Fruit fly (Drosophila melanogaster) whole organism, embryonic: ENCODE data around the gene CG18563.
A peak's percentile ranks its signal among the peaks of the same experiment; 100 is the strongest.

Source experiments
- CG12155 ChIP-seq: fragments of 200-800 bp; sonication (Bioruptor generic); optimal IDR thresholded peaks from 3 replicates; lab custom pipeline; 2016; ENCODE audit warnings: missing biosample characterization, missing genetic modification characterization
- CG12236 ChIP-seq: fragments of 200-800 bp; sonication (Bioruptor generic); optimal IDR thresholded peaks from 2 replicates; lab custom pipeline; 2016; ENCODE audit warnings: missing biosample characterization, missing genetic modification characterization
- CG12769 ChIP-seq: fragments of 200-800 bp; sonication (Bioruptor generic); optimal IDR thresholded peaks from 2 replicates; lab custom pipeline; 2019; ENCODE audit warnings: missing biosample characterization, mild to moderate bottlenecking, missing genetic modification characterization, moderate library complexity
- CG14050 ChIP-seq: fragments of 200-800 bp; sonication (Bioruptor generic); IDR thresholded peaks from 3 replicates; pipeline ENCODE4 v1.3.6; 2022; ENCODE audit warnings: missing biosample characterization, missing genetic modification characterization
- CG14710 ChIP-seq: fragments of 200-800 bp; sonication (Bioruptor generic); optimal IDR thresholded peaks from 3 replicates; lab custom pipeline; 2019; ENCODE audit warnings: missing biosample characterization, mild to moderate bottlenecking, missing genetic modification characterization, moderate library complexity
- CG1529 ChIP-seq: fragments of 200-800 bp; sonication (Bioruptor generic); optimal IDR thresholded peaks from 3 replicates; lab custom pipeline; 2018; ENCODE audit warnings: missing biosample characterization, missing genetic modification characterization
- CG16779 ChIP-seq: fragments of 200-800 bp; sonication (Bioruptor generic); IDR thresholded peaks from 2 replicates; pipeline ENCODE4 v1.3.6; 2022; ENCODE audit warnings: missing biosample characterization, missing genetic modification characterization
- CG18262 ChIP-seq: fragments of 200-800 bp; optimal IDR thresholded peaks from 3 replicates; lab custom pipeline; 2019; ENCODE audit warnings: missing biosample characterization, mild to moderate bottlenecking, missing genetic modification characterization, moderate library complexity
- CG31388 ChIP-seq: fragments of 200-800 bp; sonication (Bioruptor generic); optimal IDR thresholded peaks from 2 replicates; lab custom pipeline; 2016; ENCODE audit warnings: missing biosample characterization, missing genetic modification characterization
- CG3163 ChIP-seq: fragments of 200-800 bp; sonication (Bioruptor generic); optimal IDR thresholded peaks from 3 replicates; lab custom pipeline; 2016; ENCODE audit warnings: missing biosample characterization, missing genetic modification characterization
- CG33213 ChIP-seq: fragments of 200-800 bp; sonication (Bioruptor generic); optimal IDR thresholded peaks from 3 replicates; lab custom pipeline; 2016; ENCODE audit warnings: missing biosample characterization, missing genetic modification characterization
- CG34422 ChIP-seq: fragments of 200-800 bp; sonication (Bioruptor generic); IDR thresholded peaks from 3 replicates; pipeline ENCODE4 v1.3.6; 2022; ENCODE audit warnings: missing biosample characterization, missing genetic modification characterization
- CG3726 ChIP-seq: fragments of 200-800 bp; sonication (Bioruptor generic); IDR thresholded peaks from 3 replicates; pipeline ENCODE4, ENCODE4 v1.3.6; 2022; ENCODE audit warnings: missing biosample characterization, missing genetic modification characterization
- CG42726 ChIP-seq: fragments of 200-800 bp; sonication (Bioruptor generic); IDR thresholded peaks from 2 replicates; pipeline ENCODE4 v1.3.6; 2022; ENCODE audit warnings: missing biosample characterization, missing genetic modification characterization; ENCODE audit not compliant: partially characterized antibody
- CG4328 ChIP-seq: fragments of 200-800 bp; sonication (Bioruptor generic); optimal IDR thresholded peaks from 3 replicates; lab custom pipeline; 2017; ENCODE audit warnings: missing biosample characterization, missing genetic modification reagents, missing genetic modification characterization
- CG4707 ChIP-seq: fragments of 200-800 bp; sonication (Bioruptor generic); optimal IDR thresholded peaks from 2 replicates; lab custom pipeline; 2018; ENCODE audit warnings: missing biosample characterization, mild to moderate bottlenecking, missing genetic modification characterization, moderate library complexity
- CG7839 ChIP-seq: fragments of 200-800 bp; sonication (Bioruptor generic); optimal IDR thresholded peaks from 3 replicates; lab custom pipeline; 2018; ENCODE audit warnings: missing biosample characterization, mild to moderate bottlenecking, missing genetic modification characterization, moderate library complexity
- CG7987 ChIP-seq: fragments of 200-800 bp; sonication (Bioruptor generic); optimal IDR thresholded peaks from 2 replicates; lab custom pipeline; 2018; ENCODE audit warnings: missing biosample characterization, mild to moderate bottlenecking, missing genetic modification characterization, moderate library complexity
- CG9215 ChIP-seq: fragments of 200-800 bp; sonication (Bioruptor generic); IDR thresholded peaks from 2 replicates; pipeline ENCODE4 v1.3.6; 2022; ENCODE audit warnings: missing biosample characterization, missing genetic modification characterization
- CG9797 ChIP-seq: fragments of 200-800 bp; sonication (Bioruptor generic); optimal IDR thresholded peaks from 3 replicates; lab custom pipeline; 2018; ENCODE audit warnings: missing biosample characterization, mild to moderate bottlenecking, missing genetic modification characterization
- CHES-1-like ChIP-seq: fragments of 200-800 bp; sonication (Bioruptor generic); optimal IDR thresholded peaks from 2 replicates; lab custom pipeline; 2016; ENCODE audit warnings: missing biosample characterization, missing genetic modification characterization
- CrebB ChIP-seq: fragments of 200-800 bp; sonication (Bioruptor generic); optimal IDR thresholded peaks from 3 replicates; lab custom pipeline; 2018; ENCODE audit warnings: missing biosample characterization, mild to moderate bottlenecking, missing genetic modification characterization
- Doc2 ChIP-seq: fragments of 200-800 bp; sonication (Bioruptor generic); IDR thresholded peaks from 2 replicates; pipeline ENCODE4 v1.3.6; 2022; ENCODE audit warnings: missing biosample characterization, missing genetic modification characterization
- Dp ChIP-seq: fragments of 200-800 bp; sonication (Bioruptor generic); optimal IDR thresholded peaks from 2 replicates; lab custom pipeline; 2018; ENCODE audit warnings: missing biosample characterization, mild to moderate bottlenecking, missing genetic modification characterization, moderate library complexity
- HLHmδ ChIP-seq: fragments of 200-800 bp; sonication (Bioruptor generic); optimal IDR thresholded peaks from 2 replicates; lab custom pipeline; 2018; ENCODE audit warnings: missing biosample characterization, mild to moderate bottlenecking, missing genetic modification characterization, moderate library complexity
- HmgD ChIP-seq: fragments of 200-800 bp; sonication (Bioruptor generic); optimal IDR thresholded peaks from 3 replicates; lab custom pipeline; 2016; ENCODE audit warnings: missing biosample characterization, missing genetic modification characterization
- Pdp1 ChIP-seq, 2 experiments: fragments of 200-800 bp; sonication (Bioruptor generic); optimal IDR thresholded peaks; 3 replicates each; lab custom pipeline; 2016; ENCODE audit warnings: missing biosample characterization in 2 of 2, missing genetic modification characterization in 2 of 2, mild to moderate bottlenecking in 1 of 2, moderate library complexity in 1 of 2
- Ptx1 ChIP-seq: fragments of 200-800 bp; sonication (Bioruptor generic); IDR thresholded peaks from 2 replicates; pipeline ENCODE4 v1.3.6; 2022; ENCODE audit warnings: missing biosample characterization, missing genetic modification characterization
- Six4 ChIP-seq: fragments of 200-800 bp; sonication (Bioruptor generic); optimal IDR thresholded peaks from 2 replicates; lab custom pipeline; 2016; ENCODE audit warnings: missing biosample characterization, missing genetic modification characterization
- Sox100B ChIP-seq: fragments of 200-800 bp; sonication (Bioruptor generic); optimal IDR thresholded peaks from 3 replicates; lab custom pipeline; 2018; ENCODE audit warnings: missing biosample characterization, mild to moderate bottlenecking, missing genetic modification characterization
- Stat92E ChIP-seq, 3 experiments: fragments of >200 bp in 2 of 3; fragments of 200-800 bp in 1 of 3; sonication (Bioruptor generic) in 1 of 3; optimal IDR thresholded peaks; 2 replicates each; lab custom pipeline; 2017 to 2019; ENCODE audit warnings: missing biosample characterization in 3 of 3, missing genetic modification characterization in 3 of 3, mild to moderate bottlenecking in 1 of 3, moderate library complexity in 1 of 3
- TFAM ChIP-seq: fragments of 200-800 bp; sonication (Bioruptor generic); optimal IDR thresholded peaks from 2 replicates; lab custom pipeline; 2017; ENCODE audit warnings: missing biosample characterization, missing genetic modification characterization, inconsistent platforms
- ara ChIP-seq: fragments of 200-800 bp; sonication (Bioruptor generic); IDR thresholded peaks from 2 replicates; pipeline ENCODE4 v1.3.6; 2022; ENCODE audit warnings: missing biosample characterization, missing genetic modification characterization
- chn ChIP-seq: fragments of 200-800 bp; sonication (Bioruptor generic); optimal IDR thresholded peaks from 2 replicates; lab custom pipeline; 2016; ENCODE audit warnings: missing biosample characterization, missing genetic modification characterization
- dati ChIP-seq: fragments of 200-800 bp; sonication (Bioruptor generic); IDR thresholded peaks from 2 replicates; pipeline ENCODE4 v1.3.6; 2022; ENCODE audit warnings: missing biosample characterization, missing genetic modification characterization
- fd102C ChIP-seq: fragments of 200-800 bp; sonication (Bioruptor generic); optimal IDR thresholded peaks from 2 replicates; lab custom pipeline; 2018; ENCODE audit warnings: missing biosample characterization, mild to moderate bottlenecking, missing genetic modification characterization, moderate library complexity
- fu2 ChIP-seq: fragments of 200-800 bp; sonication (Bioruptor generic); optimal IDR thresholded peaks from 2 replicates; lab custom pipeline; 2016; ENCODE audit warnings: missing biosample characterization, missing genetic modification characterization
- gce ChIP-seq: fragments of 200-800 bp; sonication (Bioruptor generic); IDR thresholded peaks from 3 replicates; pipeline ENCODE4 v1.3.6; 2022; ENCODE audit warnings: missing biosample characterization, missing genetic modification characterization
- her ChIP-seq: fragments of 200-800 bp; sonication (Bioruptor generic); optimal IDR thresholded peaks from 2 replicates; lab custom pipeline; 2016; ENCODE audit warnings: missing biosample characterization, missing genetic modification characterization
- mld ChIP-seq: fragments of 200-800 bp; sonication (Bioruptor generic); IDR thresholded peaks from 3 replicates; pipeline ENCODE4 v1.3.6; 2022; ENCODE audit warnings: missing biosample characterization, missing genetic modification characterization; ENCODE audit not compliant: partially characterized antibody
- oc ChIP-seq: fragments of 200-800 bp; sonication (Bioruptor generic); optimal IDR thresholded peaks from 2 replicates; lab custom pipeline; 2018; ENCODE audit warnings: missing biosample characterization, mild to moderate bottlenecking, missing genetic modification characterization, moderate library complexity
- onecut ChIP-seq: fragments of 200-800 bp; sonication (Bioruptor generic); IDR thresholded peaks from 2 replicates; pipeline ENCODE4 v1.3.6; 2022; ENCODE audit warnings: missing biosample characterization, missing genetic modification characterization
- repo ChIP-seq: fragments of 200-800 bp; sonication (Bioruptor generic); optimal IDR thresholded peaks from 2 replicates; lab custom pipeline; 2016; ENCODE audit warnings: missing biosample characterization, missing genetic modification characterization
- sens ChIP-seq: fragments of 200-800 bp; sonication (Bioruptor generic); peaks from one replicate; lab custom pipeline; 2016; ENCODE audit warnings: missing biosample characterization, missing genetic modification characterization
- slp2 ChIP-seq: fragments of 200-800 bp; sonication (Bioruptor generic); optimal IDR thresholded peaks from 2 replicates; lab custom pipeline; 2016; ENCODE audit warnings: missing biosample characterization, missing genetic modification characterization
- sr ChIP-seq: fragments of 200-800 bp; sonication (Bioruptor generic); IDR thresholded peaks from 3 replicates; pipeline ENCODE4 v1.3.6; 2022; ENCODE audit warnings: missing biosample characterization, missing genetic modification characterization
- tap ChIP-seq: fragments of 200-800 bp; optimal IDR thresholded peaks from 3 replicates; lab custom pipeline; 2019; ENCODE audit warnings: missing biosample characterization, mild to moderate bottlenecking, missing genetic modification characterization, moderate library complexity
- tll ChIP-seq, 2 experiments: fragments of 200-800 bp in 1 of 2; fragments of >200 bp in 1 of 2; sonication (Bioruptor generic) in 1 of 2; optimal IDR thresholded peaks; 2 replicates each; lab custom pipeline; 2017 to 2019; ENCODE audit warnings: missing biosample characterization in 2 of 2, missing genetic modification characterization in 2 of 2, mild to moderate bottlenecking in 1 of 2, moderate library complexity in 1 of 2

Gene CG18563

dm6 chr2L:17485457-17485856 lies 27.6 kb upstream of the CG18563 start, which contains the start of the genes CG43221 and CG43645:
CG43221 (plus strand) TSS chr2L:17485757.
CG43645 (plus strand) TSS chr2L:17485757.
- TF ChIP-seq Sox100B (GFP tag; lab: Kevin White, UChicago) (no peak), sens (GFP tag; lab: Kevin White, UChicago) (peak; percentile 4)
- TF ChIP-seq, all 482 proteins: peak for 1

dm6 chr2L:17484174-17484573 lies 26.3 kb upstream of the CG18563 start, which contains the start of the genes GCS2beta and CG5131:
GCS2beta (minus strand) TSS chr2L:17484307.
CG5131 (plus strand) TSS chr2L:17484501.
- TF ChIP-seq CG4328 (GFP tag; lab: Kevin White, UChicago) (peak; percentile 71), CG9797 (peak; percentile 61), sr (GFP tag; lab: Robert Waterston, UW) (peak; percentile 38; the same call in 1 of the 3 replicates), CG34422 (GFP tag; lab: Robert Waterston, UW) (peak; percentile 97), CG18262 (tag; lab: Kevin White, UChicago) (peak; percentile 81), tap (peak; percentile 62), fu2 (peak; percentile 97), CG12236 (peak; percentile 82), dati (GFP tag; lab: Robert Waterston, UW) (peak; percentile 62), CG12769 (tag; lab: Kevin White, UChicago) (peak; percentile 98), HmgD (GFP tag; lab: Kevin White, UChicago) (peak; percentile 97), Dp (GFP tag; lab: Kevin White, UChicago) (peak; percentile 70), CrebB (tag; lab: Kevin White, UChicago) (peak; percentile 82), tll (GFP tag; optimal IDR thresholded peaks at IDR 0.05; lab: Kevin White, UChicago) (no peak), TFAM (GFP tag; lab: Kevin White, UChicago) (peak; percentile 51), Stat92E (GFP tag; optimal IDR thresholded peaks at IDR 0.05; lab: Kevin White, UChicago) (peak in 1 of 3 experiments; percentile 2), CG7839 (tag; lab: Kevin White, UChicago) (peak; percentile 89), Six4 (GFP tag; lab: Kevin White, UChicago) (peak; percentile 90), her (GFP tag; lab: Kevin White, UChicago) (peak; percentile 92), onecut (GFP tag; lab: Robert Waterston, UW) (no peak), Doc2 (GFP tag; lab: Robert Waterston, UW) (peak; percentile 87), CG4707 (GFP tag; lab: Kevin White, UChicago) (peak; percentile 24), chn (GFP tag; lab: Kevin White, UChicago) (peak; percentile 97), CG9215 (GFP tag; lab: Robert Waterston, UW) (peak; percentile 94), Pdp1 (GFP tag; optimal IDR thresholded peaks at IDR 0.05; lab: Kevin White, UChicago) (peak; percentile 97 to 98), ara (peak; percentile 84), CG31388 (GFP tag; lab: Kevin White, UChicago) (peak; percentile 89), oc (tag; lab: Kevin White, UChicago) (peak; percentile 74), CG3163 (GFP tag; lab: Kevin White, UChicago) (peak; percentile 84), CG14710 (peak; percentile 89), CG33213 (peak; percentile 93), fd102C (GFP tag; lab: Kevin White, UChicago) (no peak), CG3726 (GFP tag; lab: Robert Waterston, UW) (peak; percentile 87; the same call in 2 of the 3 replicates), CG7987 (peak; percentile 84), slp2 (peak; percentile 94), CG12155 (GFP tag; lab: Kevin White, UChicago) (peak; percentile 95), mld (GFP tag; lab: Robert Waterston, UW) (peak; percentile 55; the same call in 1 of the 3 replicates), CG14050 (GFP tag; lab: Robert Waterston, UW) (peak; percentile 93), CHES-1-like (peak; percentile 98), CG1529 (peak; percentile 77), Ptx1 (peak; percentile 96), gce (GFP tag; lab: Robert Waterston, UW) (0 out of 3 replicates have a peak, but pooled peaks have one; percentile 68), CG42726 (GFP tag; lab: Robert Waterston, UW) (peak; percentile 57; the same call in 1 of the 2 replicates), repo (GFP tag; lab: Kevin White, UChicago) (peak; percentile 89), HLHmδ (GFP tag; lab: Kevin White, UChicago) (no peak), CG16779 (GFP tag; lab: Robert Waterston, UW) (peak; percentile 91)
